Fruit fly (Drosophila melanogaster) whole organism, embryonic: Measurements from ENCODE around the gene CG42271.

Experiments
- ATbp ChIP-seq: fragments of 200-800 bp; sonication (Bioruptor generic); optimal IDR thresholded peaks from 2 replicates; lab custom pipeline; 2017; ENCODE audit warnings: missing biosample characterization, mild to moderate bottlenecking, missing genetic modification characterization, missing genetic modification reagents
- B-H1 ChIP-seq: fragments of 200-800 bp; sonication (Bioruptor generic); IDR thresholded peaks from 3 replicates; pipeline ENCODE4 v1.3.6; 2022; ENCODE audit warnings: missing biosample characterization, missing genetic modification characterization
- CG10462 ChIP-seq: fragments of 200-800 bp; sonication (Bioruptor generic); optimal IDR thresholded peaks from 2 replicates; lab custom pipeline; 2016; ENCODE audit warnings: missing biosample characterization, missing genetic modification characterization
- CG11398 ChIP-seq: fragments of 200-800 bp; sonication (Bioruptor generic); optimal IDR thresholded peaks from 2 replicates; lab custom pipeline; 2016; ENCODE audit warnings: missing biosample characterization, missing genetic modification characterization
- CG13424 ChIP-seq: fragments of 200-800 bp; sonication (Bioruptor generic); optimal IDR thresholded peaks from 2 replicates; lab custom pipeline; 2019; ENCODE audit warnings: missing biosample characterization, mild to moderate bottlenecking, missing genetic modification characterization, moderate library complexity
- CG14710 ChIP-seq: fragments of 200-800 bp; sonication (Bioruptor generic); optimal IDR thresholded peaks from 3 replicates; lab custom pipeline; 2019; ENCODE audit warnings: missing biosample characterization, mild to moderate bottlenecking, missing genetic modification characterization, moderate library complexity
- CG16813 ChIP-seq: fragments of 200-800 bp; sonication (Bioruptor generic); IDR thresholded peaks from 3 replicates; pipeline ENCODE4 v1.3.6; 2022; ENCODE audit warnings: missing biosample characterization, missing genetic modification characterization; ENCODE audit not compliant: partially characterized antibody
- CG17361 ChIP-seq: fragments of 200-800 bp; sonication (Bioruptor generic); IDR thresholded peaks from 3 replicates; pipeline ENCODE4 v1.3.6; 2022; ENCODE audit warnings: missing biosample characterization, missing genetic modification characterization
- CG1792 ChIP-seq: fragments of 200-800 bp; sonication (Bioruptor generic); optimal IDR thresholded peaks from 2 replicates; lab custom pipeline; 2016; ENCODE audit warnings: missing biosample characterization, missing genetic modification characterization
- CG18262 ChIP-seq: fragments of 200-800 bp; optimal IDR thresholded peaks from 3 replicates; lab custom pipeline; 2019; ENCODE audit warnings: missing biosample characterization, mild to moderate bottlenecking, missing genetic modification characterization, moderate library complexity
- CG2120 ChIP-seq: fragments of 200-800 bp; sonication (Bioruptor generic); optimal IDR thresholded peaks from 3 replicates; lab custom pipeline; 2016; ENCODE audit warnings: missing biosample characterization, missing genetic modification characterization
- CG4282 ChIP-seq: fragments of 200-800 bp; sonication (Bioruptor generic); optimal IDR thresholded peaks from 2 replicates; lab custom pipeline; 2016; ENCODE audit warnings: missing biosample characterization, missing genetic modification characterization
- CG4424 ChIP-seq: fragments of 200-800 bp; sonication (Bioruptor generic); optimal IDR thresholded peaks from 3 replicates; lab custom pipeline; 2016; ENCODE audit warnings: missing biosample characterization, missing genetic modification characterization
- CG5180 ChIP-seq: fragments of 200-800 bp; sonication (Bioruptor generic); optimal IDR thresholded peaks from 3 replicates; lab custom pipeline; 2017; ENCODE audit warnings: missing biosample characterization, missing genetic modification characterization, mild to moderate bottlenecking, moderate library complexity, missing genetic modification reagents
- CG6791 ChIP-seq: fragments of 200-800 bp; sonication (Bioruptor generic); IDR thresholded peaks from 3 replicates; pipeline ENCODE4 v1.3.6; 2022; ENCODE audit warnings: missing biosample characterization, missing genetic modification characterization; ENCODE audit not compliant: partially characterized antibody
- CG6854 ChIP-seq: fragments of 200-800 bp; sonication (Bioruptor generic); optimal IDR thresholded peaks from 3 replicates; lab custom pipeline; 2017; ENCODE audit warnings: missing biosample characterization, mild to moderate bottlenecking, missing genetic modification characterization
- CG8089 ChIP-seq: fragments of 200-800 bp; sonication (Bioruptor generic); optimal IDR thresholded peaks from 3 replicates; lab custom pipeline; 2016; ENCODE audit warnings: missing biosample characterization, missing genetic modification characterization
- CG8281 ChIP-seq: fragments of 200-800 bp; sonication (Bioruptor generic); optimal IDR thresholded peaks from 2 replicates; lab custom pipeline; 2018; ENCODE audit warnings: missing biosample characterization, mild to moderate bottlenecking, missing genetic modification characterization, moderate library complexity
- CG8944 ChIP-seq: fragments of 200-800 bp; sonication (Bioruptor generic); optimal IDR thresholded peaks from 3 replicates; lab custom pipeline; 2016; ENCODE audit warnings: missing biosample characterization, missing genetic modification characterization
- CG9797 ChIP-seq: fragments of 200-800 bp; sonication (Bioruptor generic); optimal IDR thresholded peaks from 3 replicates; lab custom pipeline; 2018; ENCODE audit warnings: missing biosample characterization, mild to moderate bottlenecking, missing genetic modification characterization
- E2f2 ChIP-seq: fragments of 200-800 bp; sonication (Bioruptor generic); IDR thresholded peaks from 2 replicates; pipeline ENCODE4 v1.3.6; 2022; ENCODE audit warnings: missing biosample characterization, missing genetic modification characterization
- Eip74EF ChIP-seq, 2 experiments: fragments of 200-800 bp in 1 of 2; fragments of >200 bp in 1 of 2; sonication (Bioruptor generic) in 1 of 2; optimal IDR thresholded peaks; 2 replicates each; lab custom pipeline; 2017 to 2019; ENCODE audit warnings: missing biosample characterization in 2 of 2, missing genetic modification characterization in 2 of 2, mild to moderate bottlenecking in 1 of 2, moderate library complexity in 1 of 2
- Fer1 ChIP-seq: fragments of 200-800 bp; sonication (Bioruptor generic); optimal IDR thresholded peaks from 2 replicates; lab custom pipeline; 2017; ENCODE audit warnings: missing biosample characterization, mild to moderate bottlenecking, missing genetic modification characterization
- HLH3B ChIP-seq: fragments of 200-800 bp; sonication (Bioruptor generic); IDR thresholded peaks from 2 replicates; pipeline ENCODE4 v1.3.6; 2022; ENCODE audit warnings: missing biosample characterization, missing genetic modification characterization
- HmgD ChIP-seq: fragments of 200-800 bp; sonication (Bioruptor generic); optimal IDR thresholded peaks from 3 replicates; lab custom pipeline; 2016; ENCODE audit warnings: missing biosample characterization, missing genetic modification characterization
- NC2β ChIP-seq: fragments of 200-800 bp; sonication (Bioruptor generic); optimal IDR thresholded peaks from 2 replicates; lab custom pipeline; 2016; ENCODE audit warnings: missing biosample characterization, missing genetic modification characterization
- Opbp ChIP-seq: fragments of 200-800 bp; sonication (Bioruptor generic); IDR thresholded peaks from 3 replicates; pipeline ENCODE4 v1.3.6; 2022; ENCODE audit warnings: missing biosample characterization, missing genetic modification characterization; ENCODE audit not compliant: partially characterized antibody
- Ptx1 ChIP-seq: fragments of 200-800 bp; sonication (Bioruptor generic); IDR thresholded peaks from 2 replicates; pipeline ENCODE4 v1.3.6; 2022; ENCODE audit warnings: missing biosample characterization, missing genetic modification characterization
- Taf1 ChIP-seq: fragments of 200-800 bp; sonication (Bioruptor generic); IDR thresholded peaks from 2 replicates; pipeline ENCODE4 v1.3.6; 2022; ENCODE audit warnings: missing biosample characterization, missing genetic modification characterization
- aop ChIP-seq: fragments of 200-800 bp; sonication (Bioruptor generic); IDR thresholded peaks from 2 replicates; pipeline ENCODE4 v1.3.6; 2022; ENCODE audit warnings: missing biosample characterization, missing genetic modification characterization
- bsh ChIP-seq, 2 experiments: fragments of 200-800 bp; sonication (Bioruptor generic); optimal IDR thresholded peaks; 2 replicates each; lab custom pipeline; 2017 to 2018; ENCODE audit warnings: mild to moderate bottlenecking in 2 of 2, missing biosample characterization in 2 of 2, missing genetic modification characterization in 2 of 2, moderate library complexity in 1 of 2
- cwo ChIP-seq: fragments of 200-800 bp; sonication (Bioruptor generic); optimal IDR thresholded peaks from 3 replicates; lab custom pipeline; 2017; ENCODE audit warnings: missing biosample characterization, missing genetic modification characterization, mild to moderate bottlenecking, moderate library complexity, missing genetic modification reagents
- da ChIP-seq: fragments of 200-800 bp; sonication (Bioruptor generic); optimal IDR thresholded peaks from 2 replicates; lab custom pipeline; 2016; ENCODE audit warnings: missing biosample characterization, missing genetic modification characterization
- dati ChIP-seq: fragments of 200-800 bp; sonication (Bioruptor generic); IDR thresholded peaks from 2 replicates; pipeline ENCODE4 v1.3.6; 2022; ENCODE audit warnings: missing biosample characterization, missing genetic modification characterization
- en ChIP-seq: fragments of 200-800 bp; sonication (Bioruptor generic); optimal IDR thresholded peaks from 2 replicates; lab custom pipeline; 2016; ENCODE audit warnings: missing biosample characterization, missing genetic modification characterization
- gce ChIP-seq: fragments of 200-800 bp; sonication (Bioruptor generic); IDR thresholded peaks from 3 replicates; pipeline ENCODE4 v1.3.6; 2022; ENCODE audit warnings: missing biosample characterization, missing genetic modification characterization
- gcm ChIP-seq: fragments of 200-800 bp; sonication (Bioruptor generic); optimal IDR thresholded peaks from 2 replicates; lab custom pipeline; 2019; ENCODE audit warnings: missing biosample characterization, mild to moderate bottlenecking, missing genetic modification characterization, moderate library complexity
- gsb-n ChIP-seq: fragments of 200-800 bp; sonication (Bioruptor generic); optimal IDR thresholded peaks from 3 replicates; lab custom pipeline; 2018; ENCODE audit warnings: missing biosample characterization, mild to moderate bottlenecking, missing genetic modification characterization
- her ChIP-seq: fragments of 200-800 bp; sonication (Bioruptor generic); optimal IDR thresholded peaks from 2 replicates; lab custom pipeline; 2016; ENCODE audit warnings: missing biosample characterization, missing genetic modification characterization
- inv ChIP-seq: fragments of 200-800 bp; sonication (Bioruptor generic); IDR thresholded peaks from 2 replicates; pipeline ENCODE4 v1.3.6; 2022; ENCODE audit warnings: missing biosample characterization, missing genetic modification characterization; ENCODE audit not compliant: partially characterized antibody
- knrl ChIP-seq: fragments of 200-800 bp; sonication (Bioruptor generic); IDR thresholded peaks from 3 replicates; pipeline ENCODE4 v1.3.6; 2022; ENCODE audit warnings: missing biosample characterization, missing genetic modification characterization; ENCODE audit not compliant: partially characterized antibody
- lilli ChIP-seq: fragments of 200-800 bp; sonication (Bioruptor generic); optimal IDR thresholded peaks from 3 replicates; lab custom pipeline; 2016; ENCODE audit warnings: missing biosample characterization, missing genetic modification characterization
- mam ChIP-seq: fragments of 200-800 bp; sonication (Bioruptor generic); optimal IDR thresholded peaks from 3 replicates; lab custom pipeline; 2016; ENCODE audit warnings: missing biosample characterization, missing genetic modification characterization
- mld ChIP-seq: fragments of 200-800 bp; sonication (Bioruptor generic); IDR thresholded peaks from 3 replicates; pipeline ENCODE4 v1.3.6; 2022; ENCODE audit warnings: missing biosample characterization, missing genetic modification characterization; ENCODE audit not compliant: partially characterized antibody
- rib ChIP-seq: fragments of 200-800 bp; sonication (Bioruptor generic); IDR thresholded peaks from 2 replicates; pipeline ENCODE4 v1.3.6; 2022; ENCODE audit warnings: missing biosample characterization, missing genetic modification characterization
- usp ChIP-seq: fragments of >200 bp; optimal IDR thresholded peaks from 2 replicates; lab custom pipeline; 2017; ENCODE audit warnings: missing biosample characterization, missing genetic modification characterization
- vfl ChIP-seq: fragments of 200-800 bp; sonication (Bioruptor generic); optimal IDR thresholded peaks from 2 replicates; lab custom pipeline; 2016; ENCODE audit warnings: missing biosample characterization, missing genetic modification characterization
- vnd ChIP-seq: fragments of 200-800 bp; sonication (Bioruptor generic); IDR thresholded peaks from 3 replicates; pipeline ENCODE4 v1.3.6; 2022; ENCODE audit warnings: missing biosample characterization, missing genetic modification characterization; ENCODE audit not compliant: partially characterized antibody

The CG42271 gene

DNA sequence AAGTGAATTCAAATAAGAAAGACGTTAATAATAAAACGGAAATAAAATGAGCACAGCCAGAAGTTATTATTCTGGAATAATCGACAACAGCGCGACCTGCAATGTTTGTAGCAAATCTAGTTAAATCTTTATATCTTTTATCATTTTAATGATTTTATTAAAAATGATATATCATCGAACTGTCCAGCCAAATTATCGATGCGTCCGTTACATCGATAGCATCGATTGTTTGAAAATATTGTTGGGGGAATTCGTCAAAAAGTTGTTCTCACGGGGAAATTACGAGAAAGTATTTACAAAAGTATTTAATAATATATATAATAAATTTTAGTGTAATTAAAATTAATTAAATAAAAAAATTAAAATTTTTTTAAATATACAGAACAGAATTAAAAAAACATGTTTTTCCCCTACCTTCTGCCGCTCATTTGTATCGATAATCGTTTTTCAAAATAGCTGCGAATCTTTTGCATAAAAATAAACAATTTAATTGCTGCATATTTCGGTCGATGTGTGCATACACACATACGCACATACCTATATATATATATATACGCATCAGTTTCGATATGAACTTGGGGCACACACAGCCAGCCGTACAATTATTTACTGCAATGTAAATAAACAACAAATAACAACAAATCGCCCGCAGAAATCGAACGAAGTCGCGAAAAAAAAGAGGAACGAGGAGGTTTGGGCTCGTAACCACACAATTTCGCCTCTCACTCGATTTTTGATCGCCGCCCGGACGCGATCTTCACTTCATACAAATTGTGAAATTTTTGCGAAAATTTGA is 9.3 kb upstream of the CG42271 start, which contains the start of gene CG32599:
TSS of gene CG32599 (plus strand) at position 746 of the 796 bp plus-strand sequence.
- no peak for TF ChIP-seq her (GFP tag; lab: Kevin White, UChicago)
- TF ChIP-seq CG16813 = peak; percentile 62
- no peak for TF ChIP-seq HmgD (GFP tag; lab: Kevin White, UChicago)
- TF ChIP-seq gce (GFP tag; lab: Robert Waterston, UW) = no peak
- peak; percentile 41; the same call in 1 of the 3 replicates for TF ChIP-seq CG17361
- no peak for TF ChIP-seq CG4282 (GFP tag; lab: Kevin White, UChicago)
- no peak for TF ChIP-seq CG1792 (GFP tag; lab: Kevin White, UChicago)
- TF ChIP-seq CG2120 (GFP tag; lab: Kevin White, UChicago) = no peak
- no peak for TF ChIP-seq dati (GFP tag; lab: Robert Waterston, UW)
- no peak for TF ChIP-seq usp (GFP tag; lab: Kevin White, UChicago)
- no peak for TF ChIP-seq CG10462 (GFP tag; lab: Kevin White, UChicago)
- peak; percentile 66 for TF ChIP-seq Ptx1
- TF ChIP-seq CG8089 = no peak
- TF ChIP-seq mam (GFP tag; lab: Kevin White, UChicago) = no peak
- TF ChIP-seq CG5180 (GFP tag; lab: Kevin White, UChicago) = no peak
- no peak for TF ChIP-seq rib
- peak; percentile 37; the same call in 1 of the 2 replicates for TF ChIP-seq HLH3B
- no peak for TF ChIP-seq Taf1
- TF ChIP-seq cwo (GFP tag; lab: Kevin White, UChicago) = no peak
- TF ChIP-seq gcm (GFP tag; lab: Kevin White, UChicago) = no peak
- TF ChIP-seq CG9797 = no peak
- no peak for TF ChIP-seq CG6854
- TF ChIP-seq aop = no peak
- TF ChIP-seq CG4424 (GFP tag; lab: Kevin White, UChicago) = peak; percentile 7
- peak; percentile 62; the same call in 1 of the 3 replicates for TF ChIP-seq CG6791 (GFP tag; lab: Robert Waterston, UW)
- no peak for TF ChIP-seq ATbp (GFP tag; lab: Kevin White, UChicago)
- peak; percentile 64; the same call in 2 of the 3 replicates for TF ChIP-seq knrl (GFP tag; lab: Robert Waterston, UW)
- TF ChIP-seq gsb-n (tag; lab: Kevin White, UChicago) = no peak
- no peak for TF ChIP-seq lilli (GFP tag; lab: Kevin White, UChicago)
- peak; percentile 52 for TF ChIP-seq CG18262 (tag; lab: Kevin White, UChicago)
- TF ChIP-seq Opbp (GFP tag; lab: Robert Waterston, UW) = peak; percentile 41; the same call in 1 of the 3 replicates
- TF ChIP-seq Eip74EF (GFP tag; optimal IDR thresholded peaks at IDR 0.05; lab: Kevin White, UChicago) = no peak
- peak; percentile 50; the same call in 1 of the 3 replicates for TF ChIP-seq mld
- TF ChIP-seq inv (GFP tag; lab: Robert Waterston, UW) = peak; percentile 46
- TF ChIP-seq E2f2 (GFP tag; lab: Robert Waterston, UW) = peak; percentile 73
- TF ChIP-seq vfl (GFP tag; lab: Kevin White, UChicago) = no peak
- TF ChIP-seq CG14710 (tag; lab: Kevin White, UChicago) = peak; percentile 40
- peak; percentile 52 for TF ChIP-seq CG13424 (tag; lab: Kevin White, UChicago)
- TF ChIP-seq en (GFP tag; lab: Kevin White, UChicago) = no peak
- TF ChIP-seq CG8281 (tag; lab: Kevin White, UChicago) = no peak
- no peak for TF ChIP-seq CG11398 (GFP tag; lab: Kevin White, UChicago)
- TF ChIP-seq NC2β = no peak
- TF ChIP-seq bsh (GFP tag; optimal IDR thresholded peaks at IDR 0.05; lab: Kevin White, UChicago) = peak in 1 of 2 experiments; percentile 44
- TF ChIP-seq CG8944 = no peak
- peak; percentile 58; the same call in 2 of the 3 replicates for TF ChIP-seq vnd
- no peak for TF ChIP-seq Fer1 (GFP tag; lab: Kevin White, UChicago)
- TF ChIP-seq da (GFP tag; lab: Kevin White, UChicago) = no peak
- TF ChIP-seq B-H1 (GFP tag; lab: Robert Waterston, UW) = peak; percentile 23; the same call in 1 of the 3 replicates
